Fruit fly (Drosophila melanogaster): ENCODE data around the gene CG15332.

Gene CG15332

dm6 chrX:7972363-7972942 lies 16.7 kb upstream of the CG15332 start:
- TF ChIP-seq Mio (GFP tag; optimal IDR thresholded peaks at IDR 0.05): no peak
- peak; percentile 86 for TF ChIP-seq h (GFP tag; optimal IDR thresholded peaks at IDR 0.05)
- TF ChIP-seq woc (GFP tag; optimal IDR thresholded peaks at IDR 0.05): peak; percentile 74
- TF ChIP-seq sv (GFP tag; optimal IDR thresholded peaks at IDR 0.05): peak; percentile 72
- peak; percentile 76 for TF ChIP-seq HLH106 (tag; optimal IDR thresholded peaks at IDR 0.05)
- TF ChIP-seq Vsx2 (GFP tag; optimal IDR thresholded peaks at IDR 0.05; ENCODE audit: partially characterized antibody): no peak
- TF ChIP-seq Dfd (GFP tag; optimal IDR thresholded peaks at IDR 0.05): no peak
- no peak for TF ChIP-seq jim (GFP tag; optimal IDR thresholded peaks at IDR 0.05)
- no peak for TF ChIP-seq usp (GFP tag; optimal IDR thresholded peaks at IDR 0.05)
- TF ChIP-seq Myc (optimal IDR thresholded peaks at IDR 0.05): no peak
- TF ChIP-seq pan (optimal IDR thresholded peaks at IDR 0.05): no peak
- peak; percentile 86 for TF ChIP-seq rgr (GFP tag; optimal IDR thresholded peaks at IDR 0.05)
- peak; percentile 77 for TF ChIP-seq psq (GFP tag; optimal IDR thresholded peaks at IDR 0.05)
- TF ChIP-seq fru (GFP tag; optimal IDR thresholded peaks at IDR 0.05): peak; percentile 84
- no peak for TF ChIP-seq GATAd (GFP tag; optimal IDR thresholded peaks at IDR 0.05)
- no peak for TF ChIP-seq N (GFP tag; optimal IDR thresholded peaks at IDR 0.05)
- peak; percentile 72 for TF ChIP-seq CG32264 (GFP tag; optimal IDR thresholded peaks at IDR 0.05)
- no peak for TF ChIP-seq Hr78 (GFP tag; optimal IDR thresholded peaks at IDR 0.05)
- peak; percentile 83 for TF ChIP-seq br (GFP tag; optimal IDR thresholded peaks at IDR 0.05)
- TF ChIP-seq CrebA (GFP tag; optimal IDR thresholded peaks at IDR 0.05; ENCODE audit: borderline replicate concordance): peak; percentile 48
- peak; percentile 16 for TF ChIP-seq tai (GFP tag; optimal IDR thresholded peaks at IDR 0.05)
- TF ChIP-seq Abd-B (GFP tag; optimal IDR thresholded peaks at IDR 0.05): no peak
- peak; percentile 78 for TF ChIP-seq dmrt93B (GFP tag; optimal IDR thresholded peaks at IDR 0.05)
- no peak for TF ChIP-seq Dif (GFP tag; optimal IDR thresholded peaks at IDR 0.05; ENCODE audit: partially characterized antibody)
- no peak for TF ChIP-seq Hr83 (GFP tag; optimal IDR thresholded peaks at IDR 0.05; ENCODE audit: poor library complexity, severe bottlenecking)
- TF ChIP-seq brk (GFP tag; optimal IDR thresholded peaks at IDR 0.05): peak; percentile 67
- peak; percentile 59 for TF ChIP-seq CG9705 (GFP tag; optimal IDR thresholded peaks at IDR 0.05)
- peak; percentile 17 for TF ChIP-seq Rel (GFP tag; optimal IDR thresholded peaks at IDR 0.05)
- TF ChIP-seq Rel (tag; optimal IDR thresholded peaks at IDR 0.05): peak; percentile 33
- TF ChIP-seq lola (GFP tag; optimal IDR thresholded peaks at IDR 0.05): no peak
- TF ChIP-seq ey (GFP tag; optimal IDR thresholded peaks at IDR 0.05): peak; percentile 86
- peak; percentile 79 for TF ChIP-seq OdsH (GFP tag; optimal IDR thresholded peaks at IDR 0.05)
- TF ChIP-seq Sp1 (GFP tag; optimal IDR thresholded peaks at IDR 0.05): peak; percentile 86
- peak in 1 of 2 experiments; percentile 88 for TF ChIP-seq foxo (GFP tag; optimal IDR thresholded peaks at IDR 0.05)
- TF ChIP-seq dl (GFP tag; optimal IDR thresholded peaks at IDR 0.05; ENCODE audit: insufficient read depth in 1 of 2, partially characterized antibody in 2 of 2): no peak
- peak; percentile 2 for TF ChIP-seq Jra (GFP tag; optimal IDR thresholded peaks at IDR 0.05)
- TF ChIP-seq dsf (GFP tag; optimal IDR thresholded peaks at IDR 0.05; ENCODE audit: borderline replicate concordance): no peak
- peak; percentile 68 for TF ChIP-seq sage (GFP tag; optimal IDR thresholded peaks at IDR 0.05)
- TF ChIP-seq Hnf4 (GFP tag; optimal IDR thresholded peaks at IDR 0.05): peak; percentile 80

dm6 chrX:7970396-7970795 lies 14.6 kb upstream of the CG15332 start:
- TF ChIP-seq brk (GFP tag; optimal IDR thresholded peaks at IDR 0.05) (no peak), Rel (GFP tag; optimal IDR thresholded peaks at IDR 0.05) (no peak), Rel (tag; optimal IDR thresholded peaks at IDR 0.05) (peak; percentile 21), pan (optimal IDR thresholded peaks at IDR 0.05) (no peak), br (GFP tag; optimal IDR thresholded peaks at IDR 0.05) (peak; percentile 81), GATAd (GFP tag; optimal IDR thresholded peaks at IDR 0.05) (no peak), OdsH (GFP tag; optimal IDR thresholded peaks at IDR 0.05) (peak; percentile 77), usp (GFP tag; optimal IDR thresholded peaks at IDR 0.05) (no peak), Jra (GFP tag; optimal IDR thresholded peaks at IDR 0.05) (peak; percentile 32), CG9705 (GFP tag; optimal IDR thresholded peaks at IDR 0.05) (peak; percentile 56), dmrt93B (GFP tag; optimal IDR thresholded peaks at IDR 0.05) (peak; percentile 75), lola (GFP tag; optimal IDR thresholded peaks at IDR 0.05) (no peak), HLH106 (tag; optimal IDR thresholded peaks at IDR 0.05) (peak; percentile 86), h (GFP tag; optimal IDR thresholded peaks at IDR 0.05) (peak; percentile 80), CG32264 (GFP tag; optimal IDR thresholded peaks at IDR 0.05) (peak; percentile 30), ey (GFP tag; optimal IDR thresholded peaks at IDR 0.05) (peak; percentile 81), Hnf4 (GFP tag; optimal IDR thresholded peaks at IDR 0.05) (peak; percentile 69), Sp1 (GFP tag; optimal IDR thresholded peaks at IDR 0.05) (peak; percentile 84), psq (GFP tag; optimal IDR thresholded peaks at IDR 0.05) (peak; percentile 70), Dfd (GFP tag; optimal IDR thresholded peaks at IDR 0.05) (no peak), sage (GFP tag; optimal IDR thresholded peaks at IDR 0.05) (peak; percentile 64), Dif (GFP tag; optimal IDR thresholded peaks at IDR 0.05; ENCODE audit: partially characterized antibody) (no peak), dsf (GFP tag; optimal IDR thresholded peaks at IDR 0.05; ENCODE audit: borderline replicate concordance) (no peak), jim (GFP tag; optimal IDR thresholded peaks at IDR 0.05) (no peak), Hr83 (GFP tag; optimal IDR thresholded peaks at IDR 0.05; ENCODE audit: poor library complexity, severe bottlenecking) (no peak), Vsx2 (GFP tag; optimal IDR thresholded peaks at IDR 0.05; ENCODE audit: partially characterized antibody) (no peak), rgr (GFP tag; optimal IDR thresholded peaks at IDR 0.05) (peak; percentile 79), woc (GFP tag; optimal IDR thresholded peaks at IDR 0.05) (peak; percentile 70), CrebA (GFP tag; optimal IDR thresholded peaks at IDR 0.05; ENCODE audit: borderline replicate concordance) (no peak), tai (GFP tag; optimal IDR thresholded peaks at IDR 0.05) (no peak), Abd-B (GFP tag; optimal IDR thresholded peaks at IDR 0.05) (no peak), fru (GFP tag; optimal IDR thresholded peaks at IDR 0.05) (peak; percentile 86), Myc (optimal IDR thresholded peaks at IDR 0.05) (no peak), N (GFP tag; optimal IDR thresholded peaks at IDR 0.05) (no peak), Mio (GFP tag; optimal IDR thresholded peaks at IDR 0.05) (no peak), dl (GFP tag; optimal IDR thresholded peaks at IDR 0.05; ENCODE audit: insufficient read depth in 1 of 2, partially characterized antibody in 2 of 2) (no peak), sv (GFP tag; optimal IDR thresholded peaks at IDR 0.05) (peak; percentile 32), Hr78 (GFP tag; optimal IDR thresholded peaks at IDR 0.05) (no peak), foxo (GFP tag; optimal IDR thresholded peaks at IDR 0.05) (peak in 1 of 2 experiments; percentile 81)

All from whole organism, wandering third instar larva.